Fruit fly (Drosophila melanogaster) whole organism, adult: Measurements from ENCODE around the gene Gr93a.

Experiments used
- CG12768 ChIP-seq: fragments of 200-800 bp; sonication (Bioruptor generic); optimal IDR thresholded peaks from 2 replicates; lab custom pipeline; 2017; ENCODE audit warnings: missing biosample characterization, missing genetic modification characterization, mild to moderate bottlenecking, moderate library complexity, missing genetic modification reagents
- CG14711 ChIP-seq: fragments of 200-800 bp; sonication (Bioruptor generic); optimal IDR thresholded peaks from 2 replicates; lab custom pipeline; 2018; ENCODE audit warnings: missing biosample characterization, mild to moderate bottlenecking, missing genetic modification characterization, moderate library complexity
- CG1620 ChIP-seq: fragments of 200-800 bp; sonication (Bioruptor generic); optimal IDR thresholded peaks from 2 replicates; lab custom pipeline; 2016; ENCODE audit warnings: missing biosample characterization, missing genetic modification characterization
- CG5204 ChIP-seq: fragments of 200-800 bp; sonication (Bioruptor generic); optimal IDR thresholded peaks from 2 replicates; lab custom pipeline; 2016; ENCODE audit warnings: missing biosample characterization, missing genetic modification characterization
- CG7045 ChIP-seq: fragments of 200-800 bp; sonication (Bioruptor generic); optimal IDR thresholded peaks from 2 replicates; lab custom pipeline; 2017; ENCODE audit warnings: missing biosample characterization, mild to moderate bottlenecking, missing genetic modification characterization
- Hr96 ChIP-seq: fragments of 200-800 bp; sonication (Bioruptor generic); optimal IDR thresholded peaks from 2 replicates; lab custom pipeline; 2016; ENCODE audit warnings: missing biosample characterization, missing genetic modification characterization
- Mnt ChIP-seq: fragments of 200-800 bp; sonication (Bioruptor generic); optimal IDR thresholded peaks from 2 replicates; lab custom pipeline; 2016; ENCODE audit warnings: missing biosample characterization, mild to moderate bottlenecking, missing genetic modification characterization
- cic ChIP-seq: fragments of 200-800 bp; sonication (Bioruptor generic); optimal IDR thresholded peaks from 2 replicates; lab custom pipeline; 2017; ENCODE audit warnings: missing biosample characterization, mild to moderate bottlenecking, missing genetic modification characterization, moderate library complexity
- kay ChIP-seq: fragments of 200-800 bp; sonication (Bioruptor generic); peaks from one replicate; lab custom pipeline; 2016; ENCODE audit warnings: missing biosample characterization, missing genetic modification characterization, borderline replicate concordance
- ovo ChIP-seq: fragments of 200-800 bp; sonication (Bioruptor generic); optimal IDR thresholded peaks from 2 replicates; lab custom pipeline; 2016; ENCODE audit warnings: missing biosample characterization, missing genetic modification characterization
- pad ChIP-seq: fragments of 200-800 bp; sonication (Bioruptor generic); optimal IDR thresholded peaks from 3 replicates; lab custom pipeline; 2017; ENCODE audit warnings: missing biosample characterization, missing genetic modification characterization, mild to moderate bottlenecking, moderate library complexity, missing genetic modification reagents
- tj ChIP-seq: fragments of 200-800 bp; sonication (Bioruptor generic); optimal IDR thresholded peaks from 3 replicates; lab custom pipeline; 2017; ENCODE audit warnings: missing biosample characterization, mild to moderate bottlenecking, missing genetic modification characterization, moderate library complexity
- toe ChIP-seq: fragments of 200-800 bp; sonication (Bioruptor generic); optimal IDR thresholded peaks from 2 replicates; lab custom pipeline; 2016; ENCODE audit warnings: missing biosample characterization, missing genetic modification characterization

dm6 chr3R:21862868-21863267 lies 30.6 kb downstream of the Gr93a start:
- no peak for TF ChIP-seq CG14711 (tag; lab: Kevin White, UChicago)
- no peak for TF ChIP-seq Hr96 (GFP tag; lab: Kevin White, UChicago)
- TF ChIP-seq tj (GFP tag; lab: Kevin White, UChicago): no peak
- TF ChIP-seq CG5204 (GFP tag; lab: Kevin White, UChicago): no peak
- TF ChIP-seq ovo (GFP tag; lab: Kevin White, UChicago): no peak
- no peak for TF ChIP-seq CG12768 (GFP tag; lab: Kevin White, UChicago)
- no peak for TF ChIP-seq pad (GFP tag; lab: Kevin White, UChicago)
- TF ChIP-seq cic: no peak
- TF ChIP-seq CG1620 (GFP tag; lab: Kevin White, UChicago): no peak
- TF ChIP-seq CG7045 (GFP tag; lab: Kevin White, UChicago): no peak
- no peak for TF ChIP-seq Mnt (GFP tag; lab: Kevin White, UChicago)
- TF ChIP-seq toe (GFP tag; lab: Kevin White, UChicago): no peak
- no peak for TF ChIP-seq kay (GFP tag; lab: Kevin White, UChicago)
